Worm (Caenorhabditis elegans) whole organism, L1 larva: ENCODE measurements around the gene T05C12.15.

Source experiments
- C16A3.4 ChIP-seq: fragments of 150-350 bp; optimal IDR thresholded peaks from 2 replicates; lab custom pipeline; 2014; ENCODE audit warnings: missing biosample characterization, missing genetic modification characterization
- C34B4.2 ChIP-seq: sonication (generic microtip); optimal IDR thresholded peaks from 2 replicates; lab custom pipeline; 2017; ENCODE audit warnings: mild to moderate bottlenecking, missing genetic modification characterization, missing compliant biosample characterization
- Y116A8C.19 ChIP-seq: sonication (generic microtip); optimal IDR thresholded peaks from 2 replicates; lab custom pipeline; 2016; ENCODE audit warnings: missing compliant biosample characterization, missing genetic modification characterization, borderline replicate concordance
- aha-1 ChIP-seq: fragments of 150-350 bp; optimal IDR thresholded peaks from 2 replicates; lab custom pipeline; 2014; ENCODE audit warnings: missing biosample characterization, missing genetic modification characterization
- alr-1 ChIP-seq: fragments of 200-800 bp; sonication (Bioruptor generic); optimal IDR thresholded peaks from 2 replicates; lab custom pipeline; 2018; ENCODE audit warnings: borderline replicate concordance, mild to moderate bottlenecking, missing genetic modification characterization, missing compliant biosample characterization
- aly-2 ChIP-seq: fragments of 150-350 bp; optimal IDR thresholded peaks from 2 replicates; lab custom pipeline; 2014; ENCODE audit warnings: missing biosample characterization, missing genetic modification characterization
- ceh-8 ChIP-seq: fragments of 200-800 bp; sonication (Bioruptor generic); optimal IDR thresholded peaks from 2 replicates; lab custom pipeline; 2018; ENCODE audit warnings: mild to moderate bottlenecking, missing genetic modification characterization, moderate library complexity, missing compliant biosample characterization
- ceh-82 ChIP-seq, 3 experiments: fragments of 150-350 bp in 1 of 3; sonication (generic microtip) in 2 of 3; optimal IDR thresholded peaks; 2 replicates each; lab custom pipeline; 2014 to 2017; ENCODE audit warnings: missing biosample characterization in 3 of 3, missing genetic modification characterization in 3 of 3
- ceh-88 ChIP-seq: fragments of 200-800 bp; sonication (Bioruptor generic); IDR thresholded peaks from 2 replicates; pipeline ENCODE4 v1.3.6; 2022; ENCODE audit warnings: missing genetic modification characterization, missing compliant biosample characterization
- ceh-90 ChIP-seq: sonication (generic microtip); optimal IDR thresholded peaks from 2 replicates; lab custom pipeline; 2016; ENCODE audit warnings: missing genetic modification characterization, missing compliant biosample characterization
- ces-1 ChIP-seq: fragments of 150-350 bp; optimal IDR thresholded peaks from 2 replicates; lab custom pipeline; 2014; ENCODE audit warnings: missing biosample characterization, missing genetic modification reagents, missing genetic modification characterization
- dpl-1 ChIP-seq, 3 experiments: fragments of 150-350 bp in 2 of 3; sonication (generic microtip) in 1 of 3; optimal IDR thresholded peaks; 2 replicates each; lab custom pipeline; 2014 to 2017; ENCODE audit warnings: missing biosample characterization in 3 of 3, missing genetic modification characterization in 3 of 3, missing genetic modification reagents in 3 of 3
- dsc-1 ChIP-seq: sonication (generic microtip); optimal IDR thresholded peaks from 2 replicates; lab custom pipeline; 2016; ENCODE audit warnings: mild to moderate bottlenecking, missing genetic modification characterization, missing compliant biosample characterization
- efl-1 ChIP-seq, 4 experiments: fragments of 150-350 bp; optimal IDR thresholded peaks in 3 of 4; peaks in 1 of 4; 1 replicate in 1 of 4; 2 replicates in 3 of 4; lab custom pipeline; 2014; ENCODE audit warnings: missing biosample characterization in 2 of 4, missing genetic modification characterization in 2 of 4, missing genetic modification reagents in 2 of 4
- efl-3 ChIP-seq: fragments of 200-800 bp; sonication (Bioruptor generic); optimal IDR thresholded peaks from 2 replicates; lab custom pipeline; 2018; ENCODE audit warnings: mild to moderate bottlenecking, missing genetic modification characterization, missing compliant biosample characterization
- egl-27 ChIP-seq, 2 experiments: fragments of 150-350 bp in 1 of 2; sonication (generic microtip); optimal IDR thresholded peaks; 3 replicates each; lab custom pipeline; 2017 to 2018; ENCODE audit warnings: missing biosample characterization in 2 of 2, missing genetic modification characterization in 2 of 2, missing genetic modification reagents in 2 of 2
- elt-2 ChIP-seq: sonication (generic microtip); optimal IDR thresholded peaks from 2 replicates; lab custom pipeline; 2016; ENCODE audit warnings: missing genetic modification characterization, mild to moderate bottlenecking, inconsistent platforms, missing compliant biosample characterization, missing genetic modification reagents
- elt-3 ChIP-seq, 6 experiments: fragments of 150-350 bp in 1 of 6; sonication (generic microtip); optimal IDR thresholded peaks; 2 replicates each; lab custom pipeline; 2017 to 2018; ENCODE audit warnings: missing biosample characterization in 6 of 6, missing genetic modification characterization in 6 of 6, inconsistent platforms in 1 of 6
- ets-5 ChIP-seq: fragments of 200-800 bp; sonication (Bioruptor generic); IDR thresholded peaks from 2 replicates; pipeline ENCODE4 v1.3.6; 2022; ENCODE audit warnings: missing genetic modification characterization, missing compliant biosample characterization
- fkh-4 ChIP-seq: sonication (generic microtip); optimal IDR thresholded peaks from 2 replicates; lab custom pipeline; 2016; ENCODE audit warnings: missing compliant biosample characterization, missing genetic modification characterization, borderline replicate concordance
- fos-1 ChIP-seq: fragments of 150-350 bp; optimal IDR thresholded peaks from 2 replicates; lab custom pipeline; 2014; ENCODE audit warnings: missing biosample characterization, missing genetic modification characterization
- hlh-4 ChIP-seq: sonication (generic microtip); optimal IDR thresholded peaks from 2 replicates; lab custom pipeline; 2016; ENCODE audit warnings: mild to moderate bottlenecking, missing genetic modification characterization, missing compliant biosample characterization
- hpl-2 ChIP-seq: fragments of 150-350 bp; optimal IDR thresholded peaks from 2 replicates; lab custom pipeline; 2014; ENCODE audit warnings: missing biosample characterization, missing genetic modification reagents, missing genetic modification characterization
- isw-1 ChIP-seq: fragments of 200-800 bp; sonication (Bioruptor generic); IDR thresholded peaks from 2 replicates; pipeline ENCODE4 v1.3.6; 2022; ENCODE audit warnings: missing genetic modification characterization, missing compliant biosample characterization
- jun-1 ChIP-seq: fragments of 150-350 bp; optimal IDR thresholded peaks from 2 replicates; lab custom pipeline; 2014; ENCODE audit warnings: missing biosample characterization, missing genetic modification reagents, missing genetic modification characterization
- lin-15B ChIP-seq: fragments of 150-350 bp; sonication (generic microtip); optimal IDR thresholded peaks from 3 replicates; lab custom pipeline; 2014; ENCODE audit warnings: missing biosample characterization, missing genetic modification characterization
- lin-39 ChIP-seq: fragments of 150-350 bp; optimal IDR thresholded peaks from 2 replicates; lab custom pipeline; 2014; ENCODE audit warnings: missing biosample characterization, missing genetic modification reagents, missing genetic modification characterization
- lir-3 ChIP-seq: sonication (generic microtip); optimal IDR thresholded peaks from 2 replicates; lab custom pipeline; 2016; ENCODE audit warnings: mild to moderate bottlenecking, missing genetic modification characterization, moderate library complexity, missing compliant biosample characterization; ENCODE audit not compliant: poor library complexity
- mab-9 ChIP-seq: fragments of 200-800 bp; sonication (Bioruptor generic); IDR thresholded peaks from 2 replicates; pipeline ENCODE4 v1.3.6; 2022; ENCODE audit warnings: missing genetic modification reagents, missing genetic modification characterization, missing compliant biosample characterization
- nhr-12 ChIP-seq: sonication (generic microtip); optimal IDR thresholded peaks from 2 replicates; lab custom pipeline; 2017; ENCODE audit warnings: missing biosample characterization, missing genetic modification characterization
- nhr-19 ChIP-seq: fragments of 200-800 bp; sonication (Bioruptor generic); conservative IDR thresholded peaks from 2 replicates; pipeline ENCODE4 v1.3.6; 2022; ENCODE audit warnings: missing genetic modification characterization, missing compliant biosample characterization
- nhr-20 ChIP-seq: sonication (generic microtip); optimal IDR thresholded peaks from 2 replicates; lab custom pipeline; 2016; ENCODE audit warnings: mild to moderate bottlenecking, missing genetic modification characterization, missing compliant biosample characterization
- nhr-237 ChIP-seq: fragments of 150-350 bp; optimal IDR thresholded peaks from 2 replicates; lab custom pipeline; 2014; ENCODE audit warnings: missing biosample characterization, missing genetic modification characterization
- nhr-28 ChIP-seq: fragments of 150-350 bp; optimal IDR thresholded peaks from 2 replicates; lab custom pipeline; 2014; ENCODE audit warnings: missing biosample characterization, missing genetic modification characterization
- nhr-47 ChIP-seq: sonication (generic microtip); optimal IDR thresholded peaks from 2 replicates; lab custom pipeline; 2016; ENCODE audit warnings: mild to moderate bottlenecking, missing genetic modification characterization, moderate library complexity, missing compliant biosample characterization
- nhr-71 ChIP-seq: sonication (generic microtip); optimal IDR thresholded peaks from 2 replicates; lab custom pipeline; 2016; ENCODE audit warnings: mild to moderate bottlenecking, missing genetic modification characterization, moderate library complexity, missing compliant biosample characterization
- nhr-76 ChIP-seq: sonication (generic microtip); optimal IDR thresholded peaks from 2 replicates; lab custom pipeline; 2017; ENCODE audit warnings: missing biosample characterization, missing genetic modification characterization
- nhr-77 ChIP-seq: fragments of 150-350 bp; optimal IDR thresholded peaks from 2 replicates; lab custom pipeline; 2014; ENCODE audit warnings: missing biosample characterization, missing genetic modification characterization
- nhr-85 ChIP-seq: sonication (generic microtip); peaks from one replicate; lab custom pipeline; 2016; ENCODE audit warnings: missing genetic modification characterization, inconsistent platforms, missing compliant biosample characterization
- pag-3 ChIP-seq: sonication (generic microtip); optimal IDR thresholded peaks from 2 replicates; lab custom pipeline; 2017; ENCODE audit warnings: missing genetic modification characterization, mild to moderate bottlenecking, missing compliant biosample characterization, antibody characterized with exemption, borderline replicate concordance; ENCODE audit not compliant: insufficient read depth
- pqm-1 ChIP-seq: sonication (generic microtip); optimal IDR thresholded peaks from 3 replicates; lab custom pipeline; 2017; ENCODE audit warnings: missing biosample characterization, missing genetic modification characterization
- sox-4 ChIP-seq: sonication (generic microtip); optimal IDR thresholded peaks from 2 replicates; lab custom pipeline; 2016; ENCODE audit warnings: missing genetic modification characterization, missing compliant biosample characterization
- sptf-1 ChIP-seq: fragments of 150-350 bp; optimal IDR thresholded peaks from 2 replicates; lab custom pipeline; 2014; ENCODE audit warnings: missing biosample characterization, missing genetic modification characterization
- sup-37 ChIP-seq: fragments of 200-800 bp; sonication (Bioruptor generic); optimal IDR thresholded peaks from 2 replicates; lab custom pipeline; 2018; ENCODE audit warnings: mild to moderate bottlenecking, missing genetic modification characterization, missing compliant biosample characterization
- swsn-7 ChIP-seq: sonication (generic microtip); optimal IDR thresholded peaks from 2 replicates; lab custom pipeline; 2016; ENCODE audit warnings: missing genetic modification characterization, missing compliant biosample characterization
- tbx-2 ChIP-seq: sonication (generic microtip); optimal IDR thresholded peaks from 2 replicates; lab custom pipeline; 2016; ENCODE audit warnings: missing genetic modification characterization, missing compliant biosample characterization
- tlp-1 ChIP-seq: fragments of 150-350 bp; optimal IDR thresholded peaks from 2 replicates; lab custom pipeline; 2014; ENCODE audit warnings: missing biosample characterization, missing genetic modification characterization
- unc-130 ChIP-seq: fragments of 150-350 bp; optimal IDR thresholded peaks from 2 replicates; lab custom pipeline; 2017; ENCODE audit warnings: missing biosample characterization, missing genetic modification characterization, inconsistent platforms
- unc-30 ChIP-seq: sonication (generic microtip); optimal IDR thresholded peaks from 2 replicates; lab custom pipeline; 2017; ENCODE audit warnings: missing biosample characterization, missing genetic modification characterization
- unc-62 ChIP-seq: fragments of 150-350 bp; optimal IDR thresholded peaks from 2 replicates; lab custom pipeline; 2014; ENCODE audit warnings: missing biosample characterization, missing genetic modification reagents, missing genetic modification characterization
- unc-86 ChIP-seq: sonication (generic microtip); optimal IDR thresholded peaks from 2 replicates; lab custom pipeline; 2016; ENCODE audit warnings: missing genetic modification characterization, missing compliant biosample characterization
- vab-15 ChIP-seq: sonication (generic microtip); optimal IDR thresholded peaks from 2 replicates; lab custom pipeline; 2017; ENCODE audit warnings: missing genotype, mild to moderate bottlenecking, missing genetic modification characterization, missing compliant biosample characterization
- zip-4 ChIP-seq: fragments of 200-800 bp; sonication (Bioruptor generic); optimal IDR thresholded peaks from 2 replicates; lab custom pipeline; 2018; ENCODE audit warnings: mild to moderate bottlenecking, missing genetic modification characterization, moderate library complexity, missing compliant biosample characterization

The T05C12.15 gene

DNA sequence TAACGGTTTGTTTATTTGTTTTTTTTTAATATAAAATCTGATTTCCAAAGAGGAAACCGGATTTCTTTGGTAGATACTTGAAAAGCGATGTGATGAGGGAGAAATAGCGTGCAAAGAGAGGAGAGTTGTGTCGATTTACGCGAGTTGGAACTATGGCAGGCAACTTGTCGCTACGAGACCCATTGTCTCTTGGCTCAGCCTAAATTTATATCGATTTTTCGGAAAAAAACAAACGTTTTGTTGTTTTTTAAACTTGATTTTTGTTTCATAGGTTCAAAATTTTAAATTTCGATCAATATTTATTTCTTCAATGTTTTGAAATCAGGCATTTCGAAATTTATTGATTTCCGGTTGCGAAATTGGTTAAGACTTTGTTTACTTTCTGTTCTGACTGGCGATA is 47.0 kb downstream of the T05C12.15 start, which contains the start of gene M110.3 (continued):
- TF ChIP-seq mab-9 (GFP tag; lab: Robert Waterston, UW) (no peak), lin-39 (tag; lab: Kevin White, UChicago) (no peak), ceh-82 (tag; optimal IDR thresholded peaks at IDR 0.05; lab: Kevin White, UChicago) (peak in 2 of 3 experiments; percentile 4 to 42), nhr-71 (tag; lab: Kevin White, UChicago) (peak; percentile 61), nhr-28 (no peak), sox-4 (tag; lab: Kevin White, UChicago) (no peak), sup-37 (GFP tag; lab: Kevin White, UChicago) (no peak), zip-4 (GFP tag; lab: Kevin White, UChicago) (peak; percentile 47), efl-3 (GFP tag; lab: Kevin White, UChicago) (no peak), nhr-12 (tag; lab: Kevin White, UChicago) (no peak), ceh-8 (GFP tag; lab: Kevin White, UChicago) (no peak), hlh-4 (no peak), pag-3 (tag; lab: Kevin White, UChicago) (peak; percentile 71), pqm-1 (tag; lab: Kevin White, UChicago) (no peak), unc-62 (GFP tag; lab: Kevin White, UChicago) (no peak), nhr-47 (tag; lab: Kevin White, UChicago) (peak; percentile 50), nhr-77 (tag; lab: Kevin White, UChicago) (peak; percentile 25), elt-2 (tag; lab: Kevin White, UChicago) (no peak), swsn-7 (tag; lab: Kevin White, UChicago) (peak; percentile 32), dsc-1 (peak; percentile 29), hpl-2 (GFP tag; lab: Kevin White, UChicago) (no peak), nhr-237 (tag; lab: Kevin White, UChicago) (no peak), egl-27 (tag; optimal IDR thresholded peaks at IDR 0.05; lab: Kevin White, UChicago) (no peak), vab-15 (tag; lab: Kevin White, UChicago) (no peak), nhr-85 (tag; lab: Kevin White, UChicago) (peak; percentile 67), lin-15B (tag; lab: Kevin White, UChicago) (peak; percentile 2), Y116A8C.19 (tag; lab: Kevin White, UChicago) (no peak), sptf-1 (tag; lab: Kevin White, UChicago) (no peak), fkh-4 (tag; lab: Kevin White, UChicago) (no peak), C34B4.2 (no peak), unc-130 (tag; lab: Kevin White, UChicago) (no peak), aly-2 (no peak), elt-3 (tag; optimal IDR thresholded peaks at IDR 0.05; lab: Kevin White, UChicago) (peak in 2 of 6 experiments; percentile 2 to 17), isw-1 (peak; percentile 44), dpl-1 (GFP tag; optimal IDR thresholded peaks at IDR 0.05; lab: Kevin White, UChicago) (peak; percentile 18 to 58 (median 42)), ceh-88 (no peak), nhr-19 (GFP tag; lab: Robert Waterston, UW) (no peak), lir-3 (tag; lab: Kevin White, UChicago) (no peak), tlp-1 (no peak), C16A3.4 (tag; lab: Kevin White, UChicago) (peak; percentile 35), nhr-76 (tag; lab: Kevin White, UChicago) (no peak), fos-1 (tag; lab: Kevin White, UChicago) (no peak), ces-1 (GFP tag; lab: Kevin White, UChicago) (no peak), alr-1 (tag; lab: Kevin White, UChicago) (no peak), efl-1 (optimal IDR thresholded peaks at IDR 0.05; lab: Kevin White, UChicago) (peak; percentile 65), efl-1 (GFP tag; optimal IDR thresholded peaks at IDR 0.05 in 1 of 2; lab: Kevin White, UChicago) (peak; percentile 54 to 91), aha-1 (tag; lab: Kevin White, UChicago) (no peak), tbx-2 (tag; lab: Kevin White, UChicago) (peak; percentile 28), unc-86 (tag; lab: Kevin White, UChicago) (no peak), jun-1 (tag; lab: Kevin White, UChicago) (peak; percentile 8), ceh-90 (tag; lab: Kevin White, UChicago) (no peak), ets-5 (GFP tag; lab: Robert Waterston, UW) (no peak), unc-30 (no peak), nhr-20 (tag; lab: Kevin White, UChicago) (peak; percentile 27)
